Fruit fly (Drosophila melanogaster): Measurements from ENCODE around the gene odd.

dm6 chr2L:3603553-3603952, 3.0 kb downstream of the odd start:
- no peak for TF ChIP-seq CG1620 (GFP tag; optimal IDR thresholded peaks at IDR 0.05)
- TF ChIP-seq CG7045 (GFP tag; optimal IDR thresholded peaks at IDR 0.05): no peak
- TF ChIP-seq tj (GFP tag; optimal IDR thresholded peaks at IDR 0.05): no peak
- no peak for TF ChIP-seq pad (GFP tag; optimal IDR thresholded peaks at IDR 0.05)
- TF ChIP-seq cnc (optimal IDR thresholded peaks at IDR 0.05): no peak

All from whole organism, adult.